Fruit fly (Drosophila melanogaster) whole organism, larva: ENCODE results near the gene CG2444.
A peak's percentile ranks its signal among the peaks of the same experiment; 100 is the strongest.

Experiments used
- noc ChIP-seq: fragments of 200-800 bp; sonication (Bioruptor generic); optimal IDR thresholded peaks from 3 replicates; lab custom pipeline; 2019; ENCODE audit warnings: missing biosample characterization, mild to moderate bottlenecking, missing genetic modification characterization, moderate library complexity

The CG2444 gene

dm6 chrX:11679461-11679860 is 25.6 kb downstream of the CG2444 start:
- TF ChIP-seq noc (tag; lab: Kevin White, UChicago): peak; percentile 23

dm6 chrX:11678539-11679040 is 26.5 kb downstream of the CG2444 start, which contains the start of the genes Vlet and bif:
Gene Vlet (minus strand): TSS chrX:11678589.
Gene bif (plus strand): TSS chrX:11678970.
- no peak for TF ChIP-seq noc (tag; lab: Kevin White, UChicago)

- TF ChIP-seq noc (tag; lab: Kevin White, UChicago): no peak
These were observed 41.0 kb downstream of the CG2444 start for dm6 chrX:11664058-11664457.

- peak; percentile 15 for TF ChIP-seq noc (tag; lab: Kevin White, UChicago)
These were observed 44.6 kb downstream of the CG2444 start for dm6 chrX:11660476-11660875.

dm6 chrX:11659634-11660033 is 45.5 kb downstream of the CG2444 start:
- TF ChIP-seq noc (tag; lab: Kevin White, UChicago): no peak

- TF ChIP-seq noc (tag; lab: Kevin White, UChicago): no peak
These were observed 46.0 kb downstream of the CG2444 start for dm6 chrX:11659080-11659479.

dm6 chrX:11658181-11658842 is 46.8 kb downstream of the CG2444 start:
- TF ChIP-seq noc (tag; lab: Kevin White, UChicago): no peak

dm6 chrX:11657140-11657539 is 48.0 kb downstream of the CG2444 start:
- no peak for TF ChIP-seq noc (tag; lab: Kevin White, UChicago)
